Fruit fly (Drosophila melanogaster) whole organism, embryonic: ENCODE data around the gene Gycbeta100B.

Experiments
- CG10274 ChIP-seq: fragments of 200-800 bp; sonication (Bioruptor generic); optimal IDR thresholded peaks from 3 replicates; lab custom pipeline; 2017; ENCODE audit warnings: missing biosample characterization, mild to moderate bottlenecking, missing genetic modification characterization
- CG34422 ChIP-seq: fragments of 200-800 bp; sonication (Bioruptor generic); IDR thresholded peaks from 3 replicates; pipeline ENCODE4 v1.3.6; 2022; ENCODE audit warnings: missing biosample characterization, missing genetic modification characterization
- Dref ChIP-seq: fragments of 200-800 bp; sonication (Bioruptor generic); IDR thresholded peaks from 2 replicates; pipeline ENCODE4 v1.3.6; 2022; ENCODE audit warnings: missing biosample characterization, missing genetic modification characterization
- lmd ChIP-seq: fragments of 200-800 bp; sonication (Bioruptor generic); IDR thresholded peaks from 2 replicates; pipeline ENCODE4 v1.3.6; 2022; ENCODE audit warnings: missing biosample characterization, missing genetic modification characterization
- ttk ChIP-seq: fragments of 200-800 bp; sonication (Bioruptor generic); IDR thresholded peaks from 2 replicates; pipeline ENCODE4 v2.1.2; 2022; ENCODE audit warnings: missing biosample characterization, missing genetic modification characterization

- TF ChIP-seq ttk (no peak), Dref (no peak), lmd (GFP tag; lab: Robert Waterston, UW) (no peak), CG34422 (GFP tag; lab: Robert Waterston, UW) (peak; percentile 39; the same call in 1 of the 3 replicates), CG10274 (GFP tag; lab: Kevin White, UChicago) (no peak)
These were observed 91.0 kb downstream of the Gycbeta100B start for dm6 chr3R:31225043-31225681.
